Fruit fly (Drosophila melanogaster): Measurements from ENCODE around the gene CG8478.

Gene CG8478

dm6 chr3R:9774821-9775220, 11.4 kb downstream of the CG8478 start, which contains the start of gene topi:
Gene topi (plus strand): TSS chr3R:9775121.
- TF ChIP-seq psq (optimal IDR thresholded peaks at IDR 0.05) (no peak), pan (optimal IDR thresholded peaks at IDR 0.05) (no peak), CG8478 (optimal IDR thresholded peaks at IDR 0.05) (no peak), Dll (optimal IDR thresholded peaks at IDR 0.05) (no peak), EcR (GFP tag; optimal IDR thresholded peaks at IDR 0.05) (no peak), usp (GFP tag; optimal IDR thresholded peaks at IDR 0.05) (no peak)

- no peak for TF ChIP-seq Dll (optimal IDR thresholded peaks at IDR 0.05)
- TF ChIP-seq CG8478 (optimal IDR thresholded peaks at IDR 0.05) = no peak
These were observed 14.5 kb downstream of the CG8478 start, which contains the start of gene RpS29 for dm6 chr3R:9777941-9778360. Gene RpS29 (plus strand): TSS chr3R:9778042.

dm6 chr3R:9779764-9780163, 16.3 kb downstream of the CG8478 start, which contains the start of gene CG12947:
Gene CG12947 (plus strand): TSS chr3R:9780064.
- no peak for TF ChIP-seq Dll (optimal IDR thresholded peaks at IDR 0.05)
- TF ChIP-seq EcR (GFP tag; optimal IDR thresholded peaks at IDR 0.05) = no peak
- TF ChIP-seq psq (optimal IDR thresholded peaks at IDR 0.05) = no peak
- no peak for TF ChIP-seq usp (GFP tag; optimal IDR thresholded peaks at IDR 0.05)
- no peak for TF ChIP-seq pan (optimal IDR thresholded peaks at IDR 0.05)
- TF ChIP-seq CG8478 (optimal IDR thresholded peaks at IDR 0.05) = no peak

dm6 chr3R:9783240-9783917, 19.9 kb downstream of the CG8478 start:
- TF ChIP-seq usp (GFP tag; optimal IDR thresholded peaks at IDR 0.05) = no peak
- no peak for TF ChIP-seq Dll (optimal IDR thresholded peaks at IDR 0.05)
- TF ChIP-seq pan (optimal IDR thresholded peaks at IDR 0.05) = no peak
- no peak for TF ChIP-seq CG8478 (optimal IDR thresholded peaks at IDR 0.05)
- no peak for TF ChIP-seq EcR (GFP tag; optimal IDR thresholded peaks at IDR 0.05)
- no peak for TF ChIP-seq psq (optimal IDR thresholded peaks at IDR 0.05)

dm6 chr3R:9784341-9785062, 21.1 kb downstream of the CG8478 start, which contains the start of the genes MtnA and CG8500:
Gene MtnA (minus strand): TSS chr3R:9784370.
Gene CG8500 (plus strand): TSS chr3R:9784653.
- TF ChIP-seq CG8478 (optimal IDR thresholded peaks at IDR 0.05) (peak; percentile 11), Dll (optimal IDR thresholded peaks at IDR 0.05) (no peak), psq (optimal IDR thresholded peaks at IDR 0.05) (no peak), pan (optimal IDR thresholded peaks at IDR 0.05) (no peak), EcR (GFP tag; optimal IDR thresholded peaks at IDR 0.05) (no peak), usp (GFP tag; optimal IDR thresholded peaks at IDR 0.05) (no peak)

- TF ChIP-seq pan (optimal IDR thresholded peaks at IDR 0.05) (no peak), EcR (GFP tag; optimal IDR thresholded peaks at IDR 0.05) (no peak), Dll (optimal IDR thresholded peaks at IDR 0.05) (no peak), CG8478 (optimal IDR thresholded peaks at IDR 0.05) (no peak), psq (optimal IDR thresholded peaks at IDR 0.05) (no peak)
These were observed 27.8 kb downstream of the CG8478 start, which contains the start of the genes CG12945 and CG8507 for dm6 chr3R:9791177-9791806. Gene CG12945 (minus strand): TSS chr3R:9791221. Gene CG8507 (plus strand): TSS chr3R:9791483.

dm6 chr3R:9793018-9793417, 29.6 kb downstream of the CG8478 start, which contains the start of gene CG8516:
Gene CG8516 (plus strand): TSS chr3R:9793295.
- no peak for TF ChIP-seq CG8478 (optimal IDR thresholded peaks at IDR 0.05)
- TF ChIP-seq Dll (optimal IDR thresholded peaks at IDR 0.05) = no peak
- no peak for TF ChIP-seq EcR (GFP tag; optimal IDR thresholded peaks at IDR 0.05)
- no peak for TF ChIP-seq usp (GFP tag; optimal IDR thresholded peaks at IDR 0.05)
- no peak for TF ChIP-seq psq (optimal IDR thresholded peaks at IDR 0.05)
- TF ChIP-seq pan (optimal IDR thresholded peaks at IDR 0.05) = no peak

- no peak for TF ChIP-seq psq (optimal IDR thresholded peaks at IDR 0.05)
- no peak for TF ChIP-seq EcR (GFP tag; optimal IDR thresholded peaks at IDR 0.05)
- TF ChIP-seq Dll (optimal IDR thresholded peaks at IDR 0.05) = no peak
- TF ChIP-seq usp (GFP tag; optimal IDR thresholded peaks at IDR 0.05) = no peak
- TF ChIP-seq pan (optimal IDR thresholded peaks at IDR 0.05) = no peak
- no peak for TF ChIP-seq CG8478 (optimal IDR thresholded peaks at IDR 0.05)
These were observed 37.3 kb downstream of the CG8478 start, which contains the start of the genes CG9467 and CG8526 for dm6 chr3R:9800644-9801330. Gene CG9467 (minus strand): TSS chr3R:9801026. Gene CG8526 (plus strand): TSS chr3R:9801280.

- peak; percentile 85 for TF ChIP-seq CG8478 (optimal IDR thresholded peaks at IDR 0.05)
- TF ChIP-seq psq (optimal IDR thresholded peaks at IDR 0.05) = peak; percentile 65
- TF ChIP-seq usp (GFP tag; optimal IDR thresholded peaks at IDR 0.05) = no peak
These were observed 45.6 kb downstream of the CG8478 start, which contains the start of gene FBXO11 for dm6 chr3R:9808946-9809545. Gene FBXO11 (minus strand): TSS chr3R:9809368.

- TF ChIP-seq CG8478 (optimal IDR thresholded peaks at IDR 0.05) = no peak
- no peak for TF ChIP-seq usp (GFP tag; optimal IDR thresholded peaks at IDR 0.05)
- TF ChIP-seq psq (optimal IDR thresholded peaks at IDR 0.05) = no peak
- no peak for TF ChIP-seq Dll (optimal IDR thresholded peaks at IDR 0.05)
- no peak for TF ChIP-seq pan (optimal IDR thresholded peaks at IDR 0.05)
- TF ChIP-seq EcR (GFP tag; optimal IDR thresholded peaks at IDR 0.05) = no peak
These were observed 49.0 kb downstream of the CG8478 start, which contains the start of gene CG8534 for dm6 chr3R:9812447-9812846. Gene CG8534 (plus strand): TSS chr3R:9812747.

dm6 chr3R:9813861-9814260, 50.4 kb downstream of the CG8478 start, which contains the start of gene eloF:
Gene eloF (plus strand): TSS chr3R:9814161.
- TF ChIP-seq CG8478 (optimal IDR thresholded peaks at IDR 0.05) = no peak
- TF ChIP-seq usp (GFP tag; optimal IDR thresholded peaks at IDR 0.05) = no peak
- no peak for TF ChIP-seq Dll (optimal IDR thresholded peaks at IDR 0.05)
- no peak for TF ChIP-seq EcR (GFP tag; optimal IDR thresholded peaks at IDR 0.05)
